Worm (Caenorhabditis elegans): Measurements from ENCODE around the gene Y34B4A.4.

- TF ChIP-seq hmg-20 (GFP tag; IDR thresholded peaks at IDR 0.05) (no peak), athp-1 (tag; optimal IDR thresholded peaks at IDR 0.05) (no peak), ztf-28 (GFP tag; IDR thresholded peaks at IDR 0.05) (no peak), attf-6 (GFP tag; IDR thresholded peaks at IDR 0.05) (no peak)
These were observed 541 bp upstream of the Y34B4A.4 start for ce11 chrX:5263585-5263984.
